Worm (Caenorhabditis elegans) whole organism, late embryonic: ENCODE results near the gene sodh-2.

Source experiments
- C38D4.7 ChIP-seq: fragments of 200-800 bp; sonication (Bioruptor generic); optimal IDR thresholded peaks from 2 replicates; lab custom pipeline; 2018; ENCODE audit warnings: mild to moderate bottlenecking, missing genetic modification characterization, moderate library complexity, missing compliant biosample characterization
- K09A11.1 ChIP-seq: sonication (generic microtip); optimal IDR thresholded peaks from 2 replicates; lab custom pipeline; 2017; ENCODE audit warnings: antibody characterized with exemption, mild to moderate bottlenecking, missing genetic modification characterization, missing compliant biosample characterization; ENCODE audit not compliant: insufficient read depth
- ceh-14 ChIP-seq: sonication (generic microtip); optimal IDR thresholded peaks from 2 replicates; lab custom pipeline; 2016; ENCODE audit warnings: missing genotype, missing genetic modification characterization, missing compliant biosample characterization
- ceh-18 ChIP-seq: sonication (generic microtip); optimal IDR thresholded peaks from 2 replicates; lab custom pipeline; 2016; ENCODE audit warnings: missing genetic modification characterization, missing compliant biosample characterization
- ceh-22 ChIP-seq: sonication (generic microtip); optimal IDR thresholded peaks from 2 replicates; lab custom pipeline; 2017; ENCODE audit warnings: missing biosample characterization, missing genetic modification characterization
- ceh-30 ChIP-seq: fragments of 150-350 bp; optimal IDR thresholded peaks from 2 replicates; lab custom pipeline; 2014; ENCODE audit warnings: missing biosample characterization, missing genetic modification characterization
- ceh-31 ChIP-seq: sonication (generic microtip); optimal IDR thresholded peaks from 2 replicates; lab custom pipeline; 2016; ENCODE audit warnings: missing genetic modification characterization, missing compliant biosample characterization
- ceh-45 ChIP-seq: fragments of 200-800 bp; sonication (Bioruptor generic); IDR thresholded peaks from 2 replicates; pipeline ENCODE4 v1.3.6; 2022; ENCODE audit warnings: missing genetic modification reagents, missing genetic modification characterization, missing compliant biosample characterization
- ceh-9 ChIP-seq: sonication (generic microtip); optimal IDR thresholded peaks from 2 replicates; lab custom pipeline; 2016; ENCODE audit warnings: mild to moderate bottlenecking, missing genetic modification characterization, inconsistent platforms, missing compliant biosample characterization
- che-1 ChIP-seq: sonication (generic microtip); optimal IDR thresholded peaks from 2 replicates; lab custom pipeline; 2016; ENCODE audit warnings: mild to moderate bottlenecking, missing genetic modification characterization, missing compliant biosample characterization
- elt-2 ChIP-seq: sonication (generic microtip); optimal IDR thresholded peaks from 2 replicates; lab custom pipeline; 2016; ENCODE audit warnings: missing genetic modification reagents, missing genetic modification characterization, missing compliant biosample characterization
- ets-4 ChIP-seq: sonication (generic microtip); optimal IDR thresholded peaks from 2 replicates; lab custom pipeline; 2016; ENCODE audit warnings: missing genetic modification characterization, missing compliant biosample characterization
- hlh-30 ChIP-seq: sonication (generic microtip); optimal IDR thresholded peaks from 2 replicates; lab custom pipeline; 2017; ENCODE audit warnings: antibody characterized with exemption, missing genetic modification characterization, missing compliant biosample characterization; ENCODE audit not compliant: insufficient read depth
- lin-11 ChIP-seq: fragments of 200-800 bp; sonication (Bioruptor generic); optimal IDR thresholded peaks from 2 replicates; lab custom pipeline; 2018; ENCODE audit warnings: mild to moderate bottlenecking, missing genetic modification characterization, missing compliant biosample characterization
- madf-2 ChIP-seq: sonication (generic microtip); optimal IDR thresholded peaks from 2 replicates; lab custom pipeline; 2017; ENCODE audit warnings: missing genetic modification characterization, missing compliant biosample characterization
- nfya-1 ChIP-seq: sonication (generic microtip); optimal IDR thresholded peaks from 2 replicates; lab custom pipeline; 2017; ENCODE audit warnings: missing genetic modification characterization, mild to moderate bottlenecking, missing compliant biosample characterization, antibody characterized with exemption, moderate library complexity
- nhr-11 ChIP-seq: fragments of 150-350 bp; optimal IDR thresholded peaks from 2 replicates; lab custom pipeline; 2014; ENCODE audit warnings: missing biosample characterization, missing genetic modification characterization
- npax-4 ChIP-seq: sonication (generic microtip); optimal IDR thresholded peaks from 2 replicates; lab custom pipeline; 2016; ENCODE audit warnings: missing genetic modification characterization, missing compliant biosample characterization
- odd-2 ChIP-seq: sonication (generic microtip); optimal IDR thresholded peaks from 2 replicates; lab custom pipeline; 2017; ENCODE audit warnings: antibody characterized with exemption, mild to moderate bottlenecking, missing genetic modification characterization, missing compliant biosample characterization
- pat-9 ChIP-seq: fragments of 200-800 bp; sonication (Bioruptor generic); optimal IDR thresholded peaks from 2 replicates; lab custom pipeline; 2018; ENCODE audit warnings: mild to moderate bottlenecking, missing genetic modification characterization, moderate library complexity, missing compliant biosample characterization
- pha-2 ChIP-seq: sonication (generic microtip); optimal IDR thresholded peaks from 2 replicates; lab custom pipeline; 2017; ENCODE audit warnings: mild to moderate bottlenecking, missing genetic modification characterization, missing compliant biosample characterization
- pros-1 ChIP-seq: fragments of 150-350 bp; optimal IDR thresholded peaks from 2 replicates; lab custom pipeline; 2014; ENCODE audit warnings: missing biosample characterization, missing genetic modification reagents, missing genetic modification characterization
- ref-2 ChIP-seq: sonication (generic microtip); optimal IDR thresholded peaks from 2 replicates; lab custom pipeline; 2016; ENCODE audit warnings: missing genetic modification characterization, missing compliant biosample characterization
- rnt-1 ChIP-seq: sonication (generic microtip); optimal IDR thresholded peaks from 2 replicates; lab custom pipeline; 2016; ENCODE audit warnings: missing genetic modification characterization, missing compliant biosample characterization
- sox-2 ChIP-seq: fragments of 200-800 bp; sonication (Bioruptor generic); IDR thresholded peaks from 2 replicates; pipeline ENCODE4 v1.3.6; 2022; ENCODE audit warnings: missing genetic modification reagents, missing genetic modification characterization, missing compliant biosample characterization
- sox-4 ChIP-seq: sonication (generic microtip); optimal IDR thresholded peaks from 2 replicates; lab custom pipeline; 2017; ENCODE audit warnings: mild to moderate bottlenecking, missing genetic modification characterization, inconsistent platforms, missing compliant biosample characterization
- tbx-7 ChIP-seq: sonication (generic microtip); optimal IDR thresholded peaks from 2 replicates; lab custom pipeline; 2016; ENCODE audit warnings: missing genotype, missing genetic modification characterization, missing compliant biosample characterization
- unc-3 ChIP-seq, 2 experiments: fragments of 200-800 bp in 1 of 2; sonication (Bioruptor generic) in 1 of 2; sonication (generic microtip) in 1 of 2; conservative IDR thresholded peaks in 1 of 2; optimal IDR thresholded peaks in 1 of 2; 2 replicates each; pipeline versions ENCODE4 v1.3.6 to Lab custom; 2016 to 2022; ENCODE audit warnings: missing compliant biosample characterization in 2 of 2, missing genetic modification characterization in 2 of 2, missing genetic modification reagents in 1 of 2
- unc-42 ChIP-seq: sonication (generic microtip); optimal IDR thresholded peaks from 2 replicates; lab custom pipeline; 2016; ENCODE audit warnings: missing genotype, missing genetic modification characterization, missing compliant biosample characterization
- unc-86 ChIP-seq: sonication (generic microtip); optimal IDR thresholded peaks from 2 replicates; lab custom pipeline; 2016; ENCODE audit warnings: missing genetic modification characterization, missing compliant biosample characterization
- zip-5 ChIP-seq: sonication (generic microtip); optimal IDR thresholded peaks from 2 replicates; lab custom pipeline; 2016; ENCODE audit warnings: missing genetic modification characterization, missing compliant biosample characterization

The sodh-2 gene

ce11 chrV:11888656-11889055 lies 2.4 kb downstream of the sodh-2 start (continued):
- no peak for TF ChIP-seq zip-5 (tag; lab: Kevin White, UChicago)
- no peak for TF ChIP-seq ceh-45 (GFP tag; lab: Robert Waterston, UW)

- TF ChIP-seq sox-4 (tag; lab: Kevin White, UChicago) (no peak), ceh-18 (peak; percentile 74)
These were observed 3.0 kb downstream of the sodh-2 start, which contains the start of gene adh-1 for ce11 chrV:11887988-11888499. adh-1 (plus strand) TSS chrV:11888248.

DNA sequence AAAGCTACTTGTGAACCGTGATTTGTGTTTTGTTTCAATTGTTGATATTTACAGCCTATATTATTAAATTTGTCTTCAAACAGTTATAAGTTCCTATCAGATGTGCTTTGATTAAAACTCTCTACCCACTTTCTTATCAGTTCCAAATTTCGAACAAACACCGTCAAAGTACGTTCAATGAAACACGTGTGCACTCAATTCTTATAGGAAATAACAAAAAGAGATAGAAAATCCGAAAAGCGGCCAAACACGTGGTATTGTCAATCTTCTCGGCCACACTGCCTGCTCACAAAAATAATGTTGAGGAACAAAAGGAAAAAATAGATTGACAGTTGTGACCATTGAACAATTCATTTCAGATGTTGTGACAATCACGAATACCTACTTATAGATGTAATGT lies 5.1 kb downstream of the sodh-2 start:
- TF ChIP-seq che-1: no peak
- TF ChIP-seq nfya-1 (tag; lab: Kevin White, UChicago): no peak
- TF ChIP-seq nhr-11: no peak
- peak; percentile 38 for TF ChIP-seq elt-2 (tag; lab: Kevin White, UChicago)
- no peak for TF ChIP-seq madf-2 (tag; lab: Kevin White, UChicago)
- TF ChIP-seq ref-2 (tag; lab: Kevin White, UChicago): no peak
- no peak for TF ChIP-seq unc-86 (tag; lab: Kevin White, UChicago)
- TF ChIP-seq lin-11: no peak
- no peak for TF ChIP-seq ceh-30 (tag; lab: Kevin White, UChicago)

ce11 chrV:11885087-11885486 lies 6.0 kb downstream of the sodh-2 start:
- TF ChIP-seq pha-2 (no peak), unc-42 (no peak), rnt-1 (tag; lab: Kevin White, UChicago) (no peak), ceh-18 (no peak), unc-86 (tag; lab: Kevin White, UChicago) (no peak)

- TF ChIP-seq pha-2: no peak
- peak; percentile 39 for TF ChIP-seq K09A11.1 (tag; lab: Kevin White, UChicago)
These were observed 7.8 kb downstream of the sodh-2 start for ce11 chrV:11883215-11883614.

DNA sequence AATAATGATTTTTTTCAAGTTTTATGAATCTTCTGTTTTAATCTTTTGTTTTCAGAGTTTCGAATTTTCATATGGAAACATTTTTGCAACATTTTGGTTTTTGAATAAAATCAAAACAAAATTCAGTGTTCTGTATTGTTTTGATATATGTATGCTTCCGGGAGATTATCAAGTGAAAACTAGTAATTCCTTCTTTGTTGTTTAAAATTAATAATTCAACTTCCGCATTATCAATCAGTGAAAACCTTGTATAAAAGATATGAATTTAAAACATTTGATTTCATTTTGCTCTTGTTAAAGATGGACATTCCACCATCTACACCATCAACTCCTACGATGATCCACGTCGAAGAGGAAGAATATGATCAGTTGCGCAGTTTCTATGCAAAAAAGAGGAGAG lies 11.3 kb downstream of the sodh-2 start, which contains the start of gene sulp-5:
sulp-5 (plus strand) TSS at position 301 of the 400 bp plus-strand sequence.
- no peak for TF ChIP-seq ref-2 (tag; lab: Kevin White, UChicago)
- TF ChIP-seq ceh-31 (tag; lab: Kevin White, UChicago): no peak
- no peak for TF ChIP-seq rnt-1 (tag; lab: Kevin White, UChicago)
- no peak for TF ChIP-seq npax-4 (tag; lab: Kevin White, UChicago)
- no peak for TF ChIP-seq hlh-30 (tag; lab: Kevin White, UChicago)
- TF ChIP-seq K09A11.1 (tag; lab: Kevin White, UChicago): no peak
- TF ChIP-seq pros-1: no peak
- TF ChIP-seq odd-2 (tag; lab: Kevin White, UChicago): no peak
- TF ChIP-seq C38D4.7 (GFP tag; lab: Kevin White, UChicago): no peak
- TF ChIP-seq tbx-7 (tag; lab: Kevin White, UChicago): no peak
- TF ChIP-seq ceh-22 (tag; lab: Kevin White, UChicago): no peak
- TF ChIP-seq ceh-9 (tag; lab: Kevin White, UChicago): no peak
- no peak for TF ChIP-seq pat-9 (tag; lab: Kevin White, UChicago)
- no peak for TF ChIP-seq sox-2 (GFP tag; lab: Robert Waterston, UW)
- TF ChIP-seq nhr-11: no peak
- no peak for TF ChIP-seq unc-3 (GFP tag; conservative IDR thresholded peaks at IDR 0.05; lab: Robert Waterston, UW)
- TF ChIP-seq unc-3 (tag; optimal IDR thresholded peaks at IDR 0.05; lab: Kevin White, UChicago): no peak
- TF ChIP-seq ceh-14 (tag; lab: Kevin White, UChicago): no peak
- TF ChIP-seq ets-4: no peak
- TF ChIP-seq unc-86 (tag; lab: Kevin White, UChicago): no peak
- TF ChIP-seq, all 69 proteins: peak for 0
